Worm (Caenorhabditis elegans) whole organism, L3 larva: ENCODE data around the gene srx-18.

ENCODE experiments used
- R02D3.7 ChIP-seq: fragments of 150-350 bp; optimal IDR thresholded peaks from 2 replicates; lab custom pipeline; 2014; ENCODE audit warnings: missing biosample characterization, missing genetic modification characterization
- ZK546.5 ChIP-seq: sonication (generic microtip); optimal IDR thresholded peaks from 2 replicates; lab custom pipeline; 2017; ENCODE audit warnings: missing biosample characterization, missing genetic modification characterization
- aly-2 ChIP-seq: fragments of 150-350 bp; optimal IDR thresholded peaks from 2 replicates; lab custom pipeline; 2014; ENCODE audit warnings: missing biosample characterization, missing genetic modification characterization
- ama-1 ChIP-seq: fragments of 150-350 bp; optimal IDR thresholded peaks from 2 replicates; lab custom pipeline; 2018
- ceh-16 ChIP-seq: sonication (generic microtip); optimal IDR thresholded peaks from 2 replicates; lab custom pipeline; 2017; ENCODE audit warnings: missing biosample characterization, missing genetic modification characterization
- ceh-82 ChIP-seq: fragments of 150-350 bp; optimal IDR thresholded peaks from 2 replicates; lab custom pipeline; 2014; ENCODE audit warnings: missing biosample characterization, missing genetic modification characterization
- ceh-9 ChIP-seq: sonication (generic microtip); optimal IDR thresholded peaks from 2 replicates; lab custom pipeline; 2018; ENCODE audit warnings: missing biosample characterization, missing genetic modification characterization
- daf-12 ChIP-seq: fragments of 150-350 bp; optimal IDR thresholded peaks from 2 replicates; lab custom pipeline; 2014; ENCODE audit warnings: missing biosample characterization, missing genetic modification reagents, missing genetic modification characterization
- egl-27 ChIP-seq: sonication (generic microtip); optimal IDR thresholded peaks from 4 replicates; lab custom pipeline; 2017; ENCODE audit warnings: missing biosample characterization, missing genetic modification reagents, missing genetic modification characterization
- egl-5 ChIP-seq: fragments of 150-350 bp; optimal IDR thresholded peaks from 2 replicates; lab custom pipeline; 2017; ENCODE audit warnings: missing biosample characterization, missing genetic modification reagents, missing genetic modification characterization, inconsistent platforms
- elt-1 ChIP-seq: fragments of 150-350 bp; optimal IDR thresholded peaks from 2 replicates; lab custom pipeline; 2014; ENCODE audit warnings: missing biosample characterization, missing genetic modification characterization
- elt-2 ChIP-seq: sonication (generic microtip); optimal IDR thresholded peaks from 2 replicates; lab custom pipeline; 2016; ENCODE audit warnings: missing genetic modification reagents, mild to moderate bottlenecking, missing genetic modification characterization, missing compliant biosample characterization
- elt-3 ChIP-seq, 3 experiments: fragments of 150-350 bp in 1 of 3; sonication (generic microtip) in 2 of 3; optimal IDR thresholded peaks; 2 replicates in 2 of 3; 4 replicates in 1 of 3; lab custom pipeline; 2014 to 2017; ENCODE audit warnings: missing biosample characterization in 3 of 3, missing genetic modification characterization in 3 of 3
- fkh-10 ChIP-seq: sonication (generic microtip); optimal IDR thresholded peaks from 2 replicates; lab custom pipeline; 2017; ENCODE audit warnings: missing biosample characterization, missing genetic modification reagents, missing genetic modification characterization
- fkh-2 ChIP-seq: fragments of 150-350 bp; optimal IDR thresholded peaks from 2 replicates; lab custom pipeline; 2014; ENCODE audit warnings: missing biosample characterization, missing genetic modification reagents, missing genetic modification characterization
- fos-1 ChIP-seq: fragments of 150-350 bp; optimal IDR thresholded peaks from 2 replicates; lab custom pipeline; 2014; ENCODE audit warnings: missing biosample characterization, missing genetic modification characterization
- hmg-11 ChIP-seq: sonication (generic microtip); optimal IDR thresholded peaks from 2 replicates; lab custom pipeline; 2016; ENCODE audit warnings: missing genetic modification characterization, missing compliant biosample characterization
- lin-15B ChIP-seq: fragments of 150-350 bp; optimal IDR thresholded peaks from 2 replicates; lab custom pipeline; 2014; ENCODE audit warnings: missing biosample characterization, missing genetic modification characterization
- lin-39 ChIP-seq: fragments of 150-350 bp; optimal IDR thresholded peaks from 2 replicates; lab custom pipeline; 2018; ENCODE audit warnings: missing biosample characterization, missing genetic modification reagents, missing genetic modification characterization
- mdl-1 ChIP-seq: fragments of 150-350 bp; optimal IDR thresholded peaks from 2 replicates; lab custom pipeline; 2014; ENCODE audit warnings: missing biosample characterization, missing genetic modification characterization
- mml-1 ChIP-seq: fragments of 150-350 bp; sonication (generic microtip); optimal IDR thresholded peaks from 3 replicates; lab custom pipeline; 2014; ENCODE audit warnings: missing biosample characterization, missing genetic modification characterization
- nhr-11 ChIP-seq: fragments of 150-350 bp; optimal IDR thresholded peaks from 2 replicates; lab custom pipeline; 2014; ENCODE audit warnings: missing biosample characterization, missing genetic modification characterization
- nhr-12 ChIP-seq: fragments of 150-350 bp; optimal IDR thresholded peaks from 2 replicates; lab custom pipeline; 2014; ENCODE audit warnings: missing biosample characterization, missing genetic modification characterization
- nhr-23 ChIP-seq: fragments of 150-350 bp; optimal IDR thresholded peaks from 2 replicates; lab custom pipeline; 2014; ENCODE audit warnings: missing biosample characterization, missing genetic modification reagents, missing genetic modification characterization
- nhr-28 ChIP-seq: fragments of 150-350 bp; optimal IDR thresholded peaks from 2 replicates; lab custom pipeline; 2014; ENCODE audit warnings: missing biosample characterization, missing genetic modification characterization
- nhr-43 ChIP-seq: sonication (generic microtip); optimal IDR thresholded peaks from 2 replicates; lab custom pipeline; 2016; ENCODE audit warnings: mild to moderate bottlenecking, missing genetic modification characterization, missing compliant biosample characterization; ENCODE audit not compliant: poor library complexity, severe bottlenecking
- nhr-67 ChIP-seq: fragments of 150-350 bp; optimal IDR thresholded peaks from 2 replicates; lab custom pipeline; 2014; ENCODE audit warnings: missing biosample characterization, missing genetic modification characterization
- nhr-76 ChIP-seq: fragments of 150-350 bp; sonication (generic microtip); optimal IDR thresholded peaks from 5 replicates; lab custom pipeline; 2014; ENCODE audit warnings: missing biosample characterization, missing genetic modification characterization
- pha-4 ChIP-seq: fragments of 150-350 bp; optimal IDR thresholded peaks from 2 replicates; lab custom pipeline; 2014; ENCODE audit warnings: missing biosample characterization, missing genetic modification reagents, missing genetic modification characterization
- sea-2 ChIP-seq: fragments of 150-350 bp; sonication (generic microtip); optimal IDR thresholded peaks from 4 replicates; lab custom pipeline; 2014; ENCODE audit warnings: missing biosample characterization, missing genetic modification reagents, missing genetic modification characterization
- skn-1 ChIP-seq: fragments of 150-350 bp; optimal IDR thresholded peaks from 2 replicates; lab custom pipeline; 2014; ENCODE audit warnings: missing biosample characterization, missing genetic modification characterization
- snpc-4 ChIP-seq: fragments of 150-350 bp; optimal IDR thresholded peaks from 2 replicates; lab custom pipeline; 2014; ENCODE audit warnings: missing biosample characterization, missing genetic modification characterization
- tbx-2 ChIP-seq: sonication (generic microtip); optimal IDR thresholded peaks from 2 replicates; lab custom pipeline; 2016; ENCODE audit warnings: mild to moderate bottlenecking, missing genetic modification characterization, missing compliant biosample characterization
- unc-39 ChIP-seq: sonication (generic microtip); optimal IDR thresholded peaks from 4 replicates; lab custom pipeline; 2017; ENCODE audit warnings: missing biosample characterization, missing genetic modification characterization
- ztf-4 ChIP-seq: fragments of 150-350 bp; optimal IDR thresholded peaks from 2 replicates; lab custom pipeline; 2014; ENCODE audit warnings: missing biosample characterization, missing genetic modification characterization

Gene srx-18

DNA sequence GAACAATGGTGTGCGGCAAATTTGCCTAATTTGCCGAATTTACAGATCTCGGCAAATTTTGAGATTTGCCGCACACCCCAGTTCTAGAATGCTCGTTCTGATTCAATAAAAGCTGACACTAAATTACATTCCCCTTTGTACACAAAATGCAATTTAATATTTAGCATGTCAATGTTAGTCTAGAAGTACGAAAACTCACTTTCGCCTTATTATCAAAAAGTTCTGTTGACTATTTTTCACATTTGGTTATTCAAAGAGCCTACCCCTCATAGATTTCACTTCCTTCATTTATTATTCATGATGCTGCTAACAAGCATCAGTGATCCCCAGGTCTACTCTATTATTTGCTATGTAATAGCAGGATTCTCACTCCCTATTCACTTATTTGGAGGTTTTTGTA is 19.9 kb upstream of the srx-18 start, which contains the start of gene srh-298:
TSS of gene srh-298 (plus strand) at position 301 of the 400 bp plus-strand sequence.
- TF ChIP-seq fos-1, result no peak
- TF ChIP-seq ztf-4, result no peak
- no peak for TF ChIP-seq lin-39 (tag; lab: Kevin White, UChicago)
- TF ChIP-seq, all 47 proteins: peak for 0

- TF ChIP-seq lin-15B, result no peak
- TF ChIP-seq nhr-12 (tag; lab: Kevin White, UChicago), result no peak
- TF ChIP-seq nhr-23 (tag; lab: Kevin White, UChicago), result no peak
- TF ChIP-seq egl-5 (tag; lab: Kevin White, UChicago), result no peak
- no peak for TF ChIP-seq nhr-76 (tag; lab: Kevin White, UChicago)
- no peak for TF ChIP-seq nhr-28 (tag; lab: Kevin White, UChicago)
- no peak for TF ChIP-seq elt-3 (tag; optimal IDR thresholded peaks at IDR 0.05; lab: Kevin White, UChicago)
- TF ChIP-seq nhr-43 (tag; lab: Kevin White, UChicago), result no peak
- TF ChIP-seq fkh-2 (tag; lab: Kevin White, UChicago), result no peak
- TF ChIP-seq sea-2 (GFP tag; lab: Kevin White, UChicago), result no peak
- TF ChIP-seq, all 47 proteins: peak for 0
These were observed 13.4 kb upstream of the srx-18 start for ce11 chrV:17812127-17812526.

DNA sequence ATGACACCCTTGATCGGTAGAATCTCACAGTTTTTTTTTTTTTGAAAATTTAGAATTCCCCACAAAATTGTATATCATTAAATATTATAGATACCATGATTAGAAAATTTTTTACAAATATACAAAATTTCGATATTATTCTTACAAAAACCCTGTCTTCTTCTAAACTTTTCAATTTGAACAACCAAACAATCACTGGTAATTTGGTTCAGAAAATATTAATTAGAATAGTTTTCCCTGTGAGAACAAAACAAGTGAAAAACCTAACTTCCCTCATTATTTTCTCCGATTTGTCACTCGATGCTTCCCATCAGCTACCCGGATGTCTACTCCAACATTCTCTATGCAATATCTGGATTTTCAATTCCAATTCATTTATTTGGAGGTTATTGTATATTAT is 11.4 kb upstream of the srx-18 start, which contains the start of gene srh-296:
TSS of gene srh-296 (plus strand) at position 301 of the 400 bp plus-strand sequence.
- TF ChIP-seq hmg-11 (tag; lab: Kevin White, UChicago), result no peak
- no peak for TF ChIP-seq ceh-9 (tag; lab: Kevin White, UChicago)
- no peak for TF ChIP-seq elt-3 (tag; optimal IDR thresholded peaks at IDR 0.05; lab: Kevin White, UChicago)
- TF ChIP-seq mml-1 (tag; lab: Kevin White, UChicago), result no peak
- no peak for TF ChIP-seq nhr-11 (tag; lab: Kevin White, UChicago)
- TF ChIP-seq elt-1 (tag; lab: Kevin White, UChicago), result no peak
- no peak for TF ChIP-seq nhr-76 (tag; lab: Kevin White, UChicago)
- TF ChIP-seq ZK546.5 (tag; lab: Kevin White, UChicago), result no peak
- TF ChIP-seq nhr-67 (tag; lab: Kevin White, UChicago), result no peak
- TF ChIP-seq ama-1 (lab: Kevin White, UChicago), result no peak
- no peak for TF ChIP-seq aly-2 (tag; lab: Kevin White, UChicago)
- no peak for TF ChIP-seq fkh-10 (GFP tag; lab: Kevin White, UChicago)
- TF ChIP-seq daf-12 (tag; lab: Kevin White, UChicago), result no peak
- no peak for TF ChIP-seq unc-39 (tag; lab: Kevin White, UChicago)
- TF ChIP-seq snpc-4 (tag; lab: Kevin White, UChicago), result no peak
- no peak for TF ChIP-seq R02D3.7
- TF ChIP-seq ceh-16 (tag; lab: Kevin White, UChicago), result no peak
- no peak for TF ChIP-seq mdl-1 (tag; lab: Kevin White, UChicago)

DNA sequence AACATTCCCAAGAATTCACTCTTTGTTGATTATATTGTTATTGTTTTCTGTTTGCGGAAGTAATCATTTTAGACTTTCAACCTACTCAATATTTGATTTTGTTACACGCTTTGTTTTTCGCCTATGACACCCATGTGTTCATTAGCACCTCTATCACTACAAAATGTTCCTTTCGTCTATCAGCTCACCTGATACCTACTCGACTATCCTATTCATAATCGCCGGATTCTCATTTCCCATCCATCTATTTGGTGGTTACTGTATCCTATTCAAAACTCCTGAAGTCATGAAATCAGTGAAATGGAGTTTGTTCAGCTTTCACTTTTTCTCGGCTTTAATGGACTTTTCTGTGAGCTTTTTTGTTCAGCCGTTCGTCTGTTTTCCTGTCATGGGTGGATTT is 6.6 kb upstream of the srx-18 start, which contains the start of gene srh-291:
TSS of gene srh-291 (plus strand) at position 301 of the 400 bp plus-strand sequence.
- no peak for TF ChIP-seq lin-39 (tag; lab: Kevin White, UChicago)
- no peak for TF ChIP-seq skn-1 (tag; lab: Kevin White, UChicago)
- no peak for TF ChIP-seq tbx-2 (tag; lab: Kevin White, UChicago)
- no peak for TF ChIP-seq egl-27
- TF ChIP-seq lin-15B, result no peak
- no peak for TF ChIP-seq snpc-4 (tag; lab: Kevin White, UChicago)
- TF ChIP-seq nhr-67 (tag; lab: Kevin White, UChicago), result no peak
- TF ChIP-seq pha-4 (tag; lab: Kevin White, UChicago), result no peak
- no peak for TF ChIP-seq mdl-1 (tag; lab: Kevin White, UChicago)
- TF ChIP-seq ceh-16 (tag; lab: Kevin White, UChicago), result no peak
- no peak for TF ChIP-seq mml-1 (tag; lab: Kevin White, UChicago)
- TF ChIP-seq egl-5 (tag; lab: Kevin White, UChicago), result no peak
- TF ChIP-seq ztf-4, result no peak
- TF ChIP-seq ceh-9 (tag; lab: Kevin White, UChicago), result no peak
- no peak for TF ChIP-seq elt-2 (tag; lab: Kevin White, UChicago)

- no peak for TF ChIP-seq fos-1
- TF ChIP-seq nhr-12 (tag; lab: Kevin White, UChicago), result no peak
- TF ChIP-seq ceh-82 (tag; lab: Kevin White, UChicago), result no peak
- no peak for TF ChIP-seq aly-2 (tag; lab: Kevin White, UChicago)
These were observed 3.8 kb upstream of the srx-18 start, which contains the start of the genes Y94A7B.11 and srh-292 for ce11 chrV:17802519-17802918. TSS of gene Y94A7B.11 (minus strand) at chrV:17802619. TSS of gene srh-292 (plus strand) at chrV:17802769.
